Fruit fly (Drosophila melanogaster) whole organism, embryonic: ENCODE data around the gene anchor.
A peak's percentile ranks its signal among the peaks of the same experiment; 100 is the strongest.

Experiments used
- BEAF-32 ChIP-seq: fragments of 200-800 bp; sonication (Bioruptor generic); optimal IDR thresholded peaks from 3 replicates; lab custom pipeline; 2017; ENCODE audit warnings: missing biosample characterization, missing genetic modification characterization, mild to moderate bottlenecking, moderate library complexity, missing genetic modification reagents
- Bgb ChIP-seq: fragments of 200-800 bp; sonication (Bioruptor generic); IDR thresholded peaks from 2 replicates; pipeline ENCODE4 v1.3.6; 2022; ENCODE audit warnings: missing biosample characterization, missing genetic modification characterization; ENCODE audit not compliant: partially characterized antibody
- CG10543 ChIP-seq: fragments of 200-800 bp; sonication (Bioruptor generic); optimal IDR thresholded peaks from 3 replicates; lab custom pipeline; 2017; ENCODE audit warnings: missing biosample characterization, mild to moderate bottlenecking, missing genetic modification characterization, moderate library complexity
- CG11093 ChIP-seq: fragments of 200-800 bp; sonication (Bioruptor generic); IDR thresholded peaks from 3 replicates; pipeline ENCODE4 v1.3.6; 2022; ENCODE audit warnings: missing biosample characterization, missing genetic modification characterization
- CG12236 ChIP-seq: fragments of 200-800 bp; sonication (Bioruptor generic); optimal IDR thresholded peaks from 2 replicates; lab custom pipeline; 2016; ENCODE audit warnings: missing biosample characterization, missing genetic modification characterization
- CG12769 ChIP-seq: fragments of 200-800 bp; sonication (Bioruptor generic); optimal IDR thresholded peaks from 2 replicates; lab custom pipeline; 2019; ENCODE audit warnings: missing biosample characterization, mild to moderate bottlenecking, missing genetic modification characterization, moderate library complexity
- CG12942 ChIP-seq: fragments of 200-800 bp; sonication (Bioruptor generic); optimal IDR thresholded peaks from 3 replicates; lab custom pipeline; 2016; ENCODE audit warnings: missing biosample characterization, missing genetic modification characterization
- CG13287 ChIP-seq: fragments of 200-800 bp; sonication (Bioruptor generic); IDR thresholded peaks from 2 replicates; pipeline ENCODE4 v1.3.6; 2022; ENCODE audit warnings: missing biosample characterization, missing genetic modification characterization; ENCODE audit not compliant: partially characterized antibody
- CG14860 ChIP-seq: fragments of 200-800 bp; sonication (Bioruptor generic); IDR thresholded peaks from 3 replicates; pipeline ENCODE4 v1.3.6; 2022; ENCODE audit warnings: missing biosample characterization, missing genetic modification characterization; ENCODE audit not compliant: partially characterized antibody
- CG15601 ChIP-seq: fragments of 200-800 bp; sonication (Bioruptor generic); optimal IDR thresholded peaks from 3 replicates; lab custom pipeline; 2019; ENCODE audit warnings: missing biosample characterization, mild to moderate bottlenecking, missing genetic modification characterization, moderate library complexity
- CG1647 ChIP-seq: fragments of 200-800 bp; sonication (Bioruptor generic); optimal IDR thresholded peaks from 3 replicates; lab custom pipeline; 2016; ENCODE audit warnings: missing biosample characterization, missing genetic modification characterization
- CG30020 ChIP-seq: fragments of 200-800 bp; optimal IDR thresholded peaks from 2 replicates; lab custom pipeline; 2019; ENCODE audit warnings: missing biosample characterization, mild to moderate bottlenecking, missing genetic modification characterization, moderate library complexity
- CG3163 ChIP-seq: fragments of 200-800 bp; sonication (Bioruptor generic); optimal IDR thresholded peaks from 3 replicates; lab custom pipeline; 2016; ENCODE audit warnings: missing biosample characterization, missing genetic modification characterization
- CG32532 ChIP-seq: fragments of 200-800 bp; sonication (Bioruptor generic); IDR thresholded peaks from 2 replicates; pipeline ENCODE4 v1.3.6; 2022; ENCODE audit warnings: missing biosample characterization, missing genetic modification characterization
- CG3281 ChIP-seq: fragments of 200-800 bp; sonication (Bioruptor generic); optimal IDR thresholded peaks from 3 replicates; lab custom pipeline; 2017; ENCODE audit warnings: missing biosample characterization, mild to moderate bottlenecking, missing genetic modification characterization
- CG34224 ChIP-seq: fragments of 200-800 bp; sonication (Bioruptor generic); IDR thresholded peaks from 3 replicates; pipeline ENCODE4 v1.3.6; 2022; ENCODE audit warnings: missing biosample characterization, missing genetic modification characterization; ENCODE audit not compliant: partially characterized antibody
- CG34376 ChIP-seq: fragments of 200-800 bp; sonication (Bioruptor generic); optimal IDR thresholded peaks from 2 replicates; lab custom pipeline; 2018; ENCODE audit warnings: missing biosample characterization, mild to moderate bottlenecking, missing genetic modification characterization
- CG4707 ChIP-seq: fragments of 200-800 bp; sonication (Bioruptor generic); optimal IDR thresholded peaks from 2 replicates; lab custom pipeline; 2018; ENCODE audit warnings: missing biosample characterization, mild to moderate bottlenecking, missing genetic modification characterization, moderate library complexity
- CG6791 ChIP-seq: fragments of 200-800 bp; sonication (Bioruptor generic); IDR thresholded peaks from 3 replicates; pipeline ENCODE4 v1.3.6; 2022; ENCODE audit warnings: missing biosample characterization, missing genetic modification characterization; ENCODE audit not compliant: partially characterized antibody
- CG8478 ChIP-seq: fragments of >200 bp; optimal IDR thresholded peaks from 2 replicates; lab custom pipeline; 2018
- Deaf1 ChIP-seq: fragments of 200-800 bp; optimal IDR thresholded peaks from 3 replicates; lab custom pipeline; 2019; ENCODE audit warnings: missing biosample characterization, mild to moderate bottlenecking, missing genetic modification characterization, moderate library complexity
- Dll ChIP-seq: fragments of 200-800 bp; sonication (Bioruptor generic); IDR thresholded peaks from 4 replicates; pipeline ENCODE4 v1.3.6; 2022; ENCODE audit warnings: missing biosample characterization, missing genetic modification characterization; ENCODE audit not compliant: partially characterized antibody
- Dp ChIP-seq: fragments of 200-800 bp; sonication (Bioruptor generic); optimal IDR thresholded peaks from 2 replicates; lab custom pipeline; 2018; ENCODE audit warnings: missing biosample characterization, mild to moderate bottlenecking, missing genetic modification characterization, moderate library complexity
- ERR ChIP-seq: fragments of 200-800 bp; sonication (Bioruptor generic); optimal IDR thresholded peaks from 2 replicates; lab custom pipeline; 2016; ENCODE audit warnings: missing biosample characterization, missing genetic modification characterization
- Elba2 ChIP-seq: fragments of 200-800 bp; sonication (Bioruptor generic); optimal IDR thresholded peaks from 3 replicates; lab custom pipeline; 2016; ENCODE audit warnings: missing biosample characterization, missing genetic modification characterization
- Hr39 ChIP-seq: fragments of >200 bp; optimal IDR thresholded peaks from 2 replicates; lab custom pipeline; 2017
- Nf-YC ChIP-seq: fragments of 200-800 bp; optimal IDR thresholded peaks from 3 replicates; lab custom pipeline; 2019; ENCODE audit warnings: missing biosample characterization, mild to moderate bottlenecking, missing genetic modification characterization, moderate library complexity
- Optix ChIP-seq: fragments of 200-800 bp; sonication (Bioruptor generic); IDR thresholded peaks from 3 replicates; pipeline ENCODE4 v1.3.6; 2022; ENCODE audit warnings: missing biosample characterization, missing genetic modification characterization
- Rfx ChIP-seq: fragments of 200-800 bp; sonication (Bioruptor generic); IDR thresholded peaks from 2 replicates; pipeline ENCODE4 v1.3.6; 2022; ENCODE audit warnings: missing biosample characterization, missing genetic modification characterization
- abd-A ChIP-seq: fragments of 200-800 bp; sonication (Bioruptor generic); optimal IDR thresholded peaks from 3 replicates; lab custom pipeline; 2019; ENCODE audit warnings: missing biosample characterization, mild to moderate bottlenecking, missing genetic modification characterization, moderate library complexity
- al ChIP-seq: fragments of 200-800 bp; sonication (Bioruptor generic); IDR thresholded peaks from 2 replicates; pipeline ENCODE4 v1.3.6; 2022; ENCODE audit warnings: missing biosample characterization, missing genetic modification characterization
- ase ChIP-seq: fragments of 200-800 bp; sonication (Bioruptor generic); IDR thresholded peaks from 3 replicates; pipeline ENCODE4 v1.3.6; 2022; ENCODE audit warnings: missing biosample characterization, missing genetic modification characterization
- cg ChIP-seq: fragments of 200-800 bp; sonication (Bioruptor generic); optimal IDR thresholded peaks from 3 replicates; lab custom pipeline; 2019; ENCODE audit warnings: missing biosample characterization, mild to moderate bottlenecking, missing genetic modification characterization, moderate library complexity
- corto ChIP-seq: fragments of 200-800 bp; sonication (Bioruptor generic); optimal IDR thresholded peaks from 2 replicates; lab custom pipeline; 2016; ENCODE audit warnings: missing biosample characterization, mild to moderate bottlenecking, missing genetic modification characterization, moderate library complexity
- crp ChIP-seq, 2 experiments: fragments of 200-800 bp; sonication (Bioruptor generic); optimal IDR thresholded peaks; 2 replicates in 1 of 2; 3 replicates in 1 of 2; lab custom pipeline; 2017; ENCODE audit warnings: missing biosample characterization in 2 of 2, missing genetic modification characterization in 2 of 2, mild to moderate bottlenecking in 1 of 2, moderate library complexity in 1 of 2
- eyg ChIP-seq: fragments of 200-800 bp; sonication (Bioruptor generic); optimal IDR thresholded peaks from 3 replicates; lab custom pipeline; 2016; ENCODE audit warnings: missing biosample characterization, missing genetic modification characterization
- knrl ChIP-seq: fragments of 200-800 bp; sonication (Bioruptor generic); IDR thresholded peaks from 3 replicates; pipeline ENCODE4 v1.3.6; 2022; ENCODE audit warnings: missing biosample characterization, missing genetic modification characterization; ENCODE audit not compliant: partially characterized antibody
- peb ChIP-seq: fragments of 200-800 bp; sonication (Bioruptor generic); IDR thresholded peaks from 2 replicates; pipeline ENCODE4 v1.3.6; 2022; ENCODE audit warnings: missing biosample characterization, missing genetic modification characterization
- pfk ChIP-seq: fragments of 200-800 bp; sonication (Bioruptor generic); optimal IDR thresholded peaks from 2 replicates; lab custom pipeline; 2018; ENCODE audit warnings: missing biosample characterization, mild to moderate bottlenecking, missing genetic modification characterization, moderate library complexity
- pum ChIP-seq: fragments of 200-800 bp; sonication (Bioruptor generic); optimal IDR thresholded peaks from 2 replicates; lab custom pipeline; 2016; ENCODE audit warnings: missing biosample characterization, missing genetic modification characterization
- rib ChIP-seq: fragments of 200-800 bp; sonication (Bioruptor generic); IDR thresholded peaks from 2 replicates; pipeline ENCODE4 v1.3.6; 2022; ENCODE audit warnings: missing biosample characterization, missing genetic modification characterization
- scrt ChIP-seq: fragments of 200-800 bp; sonication (Bioruptor generic); optimal IDR thresholded peaks from 2 replicates; lab custom pipeline; 2018; ENCODE audit warnings: missing biosample characterization, mild to moderate bottlenecking, missing genetic modification characterization, moderate library complexity
- sna ChIP-seq: fragments of 200-800 bp; sonication (Bioruptor generic); IDR thresholded peaks from 2 replicates; pipeline ENCODE4 v1.3.6; 2022; ENCODE audit warnings: missing biosample characterization, missing genetic modification characterization; ENCODE audit not compliant: partially characterized antibody
- so ChIP-seq: fragments of 200-800 bp; sonication (Bioruptor generic); IDR thresholded peaks from 3 replicates; pipeline ENCODE4 v1.3.6; 2022; ENCODE audit warnings: missing biosample characterization, missing genetic modification characterization
- sob ChIP-seq: fragments of 200-800 bp; sonication (Bioruptor generic); IDR thresholded peaks from 2 replicates; pipeline ENCODE4 v1.3.6; 2022; ENCODE audit warnings: missing biosample characterization, missing genetic modification characterization
- sqz ChIP-seq: fragments of 200-800 bp; sonication (Bioruptor generic); optimal IDR thresholded peaks from 3 replicates; lab custom pipeline; 2018; ENCODE audit warnings: missing biosample characterization, mild to moderate bottlenecking, missing genetic modification characterization
- sug ChIP-seq: fragments of 200-800 bp; optimal IDR thresholded peaks from 2 replicates; lab custom pipeline; 2019; ENCODE audit warnings: missing biosample characterization, mild to moderate bottlenecking, missing genetic modification characterization, moderate library complexity
- trem ChIP-seq: fragments of 200-800 bp; optimal IDR thresholded peaks from 3 replicates; lab custom pipeline; 2019; ENCODE audit warnings: missing biosample characterization, mild to moderate bottlenecking, missing genetic modification characterization, moderate library complexity
- unc-4 ChIP-seq: fragments of 200-800 bp; sonication (Bioruptor generic); IDR thresholded peaks from 2 replicates; pipeline ENCODE4 v1.3.6; 2022; ENCODE audit warnings: missing biosample characterization, missing genetic modification characterization; ENCODE audit not compliant: partially characterized antibody

The anchor gene

dm6 chr3L:17613972-17614384 lies 7.6 kb upstream of the anchor start (continued):
- peak; percentile 54; the same call in 1 of the 2 replicates for TF ChIP-seq Bgb (GFP tag; lab: Robert Waterston, UW)
- 0 out of 2 replicates have a peak, but pooled peaks have one; percentile 32 for TF ChIP-seq sna (GFP tag; lab: Robert Waterston, UW)
- TF ChIP-seq sug (tag; lab: Kevin White, UChicago): peak; percentile 62
- no peak for TF ChIP-seq trem
- no peak for TF ChIP-seq CG6791 (GFP tag; lab: Robert Waterston, UW)
- TF ChIP-seq abd-A (tag; lab: Kevin White, UChicago): peak; percentile 60
- peak; percentile 53 for TF ChIP-seq CG3163 (GFP tag; lab: Kevin White, UChicago)
- peak; percentile 62 for TF ChIP-seq CG12769 (tag; lab: Kevin White, UChicago)
- peak; percentile 47; the same call in 3 of the 4 replicates for TF ChIP-seq Dll (GFP tag; lab: Robert Waterston, UW)
- TF ChIP-seq pfk (GFP tag; lab: Kevin White, UChicago): no peak
- peak; percentile 37; the same call in 1 of the 3 replicates for TF ChIP-seq CG14860 (GFP tag; lab: Robert Waterston, UW)
- TF ChIP-seq CG32532 (GFP tag; lab: Robert Waterston, UW): peak; percentile 32; the same call in 1 of the 2 replicates
- peak; percentile 58; the same call in 1 of the 3 replicates for TF ChIP-seq CG34224 (GFP tag; lab: Robert Waterston, UW)
- TF ChIP-seq sqz: peak; percentile 75
- TF ChIP-seq Rfx (GFP tag; lab: Robert Waterston, UW): peak; percentile 10; the same call in 1 of the 2 replicates
- TF ChIP-seq Dp (GFP tag; lab: Kevin White, UChicago): no peak
- no peak for TF ChIP-seq peb (GFP tag; lab: Robert Waterston, UW)
- TF ChIP-seq CG1647 (GFP tag; lab: Kevin White, UChicago): no peak
- peak; percentile 51 for TF ChIP-seq Deaf1 (tag; lab: Kevin White, UChicago)
- TF ChIP-seq CG11093 (GFP tag; lab: Robert Waterston, UW): no peak
- no peak for TF ChIP-seq CG15601 (tag; lab: Kevin White, UChicago)
- TF ChIP-seq CG8478 (lab: Kevin White, UChicago): peak; percentile 52
- TF ChIP-seq Elba2 (GFP tag; lab: Kevin White, UChicago): no peak
- no peak for TF ChIP-seq CG4707 (GFP tag; lab: Kevin White, UChicago)
- TF ChIP-seq ERR: peak; percentile 17
- TF ChIP-seq CG34376 (GFP tag; lab: Kevin White, UChicago): peak; percentile 64
- TF ChIP-seq cg: peak; percentile 87
- 0 out of 3 replicates have a peak, but pooled peaks have one; percentile 9 for TF ChIP-seq knrl (GFP tag; lab: Robert Waterston, UW)
- TF ChIP-seq corto: peak; percentile 3
- no peak for TF ChIP-seq CG12236 (GFP tag; lab: Kevin White, UChicago)
- TF ChIP-seq unc-4 (GFP tag; lab: Robert Waterston, UW): peak; percentile 30; the same call in 1 of the 2 replicates
- peak; percentile 26 for TF ChIP-seq BEAF-32
- no peak for TF ChIP-seq CG12942
- TF ChIP-seq CG30020 (tag; lab: Kevin White, UChicago): no peak
- peak; percentile 58; the same call in 1 of the 2 replicates for TF ChIP-seq CG13287 (GFP tag; lab: Robert Waterston, UW)
- TF ChIP-seq pum (GFP tag; lab: Kevin White, UChicago): no peak
- TF ChIP-seq Nf-YC: peak; percentile 41
- no peak for TF ChIP-seq CG3281
- TF ChIP-seq CG10543 (GFP tag; lab: Kevin White, UChicago): peak; percentile 68
- peak; percentile 71 for TF ChIP-seq rib (GFP tag; lab: Robert Waterston, UW)
- TF ChIP-seq al (GFP tag; lab: Robert Waterston, UW): no peak
- TF ChIP-seq crp (GFP tag; optimal IDR thresholded peaks at IDR 0.05; lab: Kevin White, UChicago): no peak
- TF ChIP-seq sob (GFP tag; lab: Robert Waterston, UW): peak; percentile 44; the same call in 1 of the 2 replicates
- TF ChIP-seq so: no peak
- no peak for TF ChIP-seq Optix (GFP tag; lab: Robert Waterston, UW)
- TF ChIP-seq ase (GFP tag; lab: Robert Waterston, UW): no peak
- TF ChIP-seq Hr39 (lab: Kevin White, UChicago): no peak
- no peak for TF ChIP-seq eyg (GFP tag; lab: Kevin White, UChicago)
- peak; percentile 94 for TF ChIP-seq scrt
